Fruit fly (Drosophila melanogaster): Measurements from ENCODE around the gene CG13445.

CG13445 gene

dm6 chr3L:15826985-15827635 is 17.8 kb downstream of the CG13445 start (continued):
- TF ChIP-seq CG11247 (GFP tag; IDR thresholded peaks at IDR 0.05) = peak; percentile 39; the same call in 1 of the 2 replicates
- peak; percentile 53 for TF ChIP-seq Vsx1 (GFP tag; optimal IDR thresholded peaks at IDR 0.05)
- no peak for TF ChIP-seq Dref (GFP tag; IDR thresholded peaks at IDR 0.05)
- no peak for TF ChIP-seq pita (GFP tag; optimal IDR thresholded peaks at IDR 0.05)
- 0 out of 2 replicates have a peak, but pooled peaks have one; percentile 37 for TF ChIP-seq chm (GFP tag; IDR thresholded peaks at IDR 0.05)
- peak; percentile 38; the same call in 1 of the 2 replicates for TF ChIP-seq toy (GFP tag; IDR thresholded peaks at IDR 0.05)
- peak; percentile 88 for TF ChIP-seq Nf-YC (tag; optimal IDR thresholded peaks at IDR 0.05)
- peak in 1 of 2 experiments; percentile 67 for TF ChIP-seq insv (GFP tag; optimal IDR thresholded peaks at IDR 0.05)
- no peak for TF ChIP-seq CG8765 (GFP tag; IDR thresholded peaks at IDR 0.05)
- peak; percentile 68 for TF ChIP-seq CG14441 (GFP tag; IDR thresholded peaks at IDR 0.05)
- TF ChIP-seq CG4820 (GFP tag; optimal IDR thresholded peaks at IDR 0.05) = peak; percentile 65
- TF ChIP-seq jumu (GFP tag; optimal IDR thresholded peaks at IDR 0.05) = peak; percentile 46
- peak; percentile 61 for TF ChIP-seq slbo (GFP tag; IDR thresholded peaks at IDR 0.05)
- TF ChIP-seq CG10979 (tag; optimal IDR thresholded peaks at IDR 0.05) = peak; percentile 66
- TF ChIP-seq corto (GFP tag; optimal IDR thresholded peaks at IDR 0.05) = no peak
- TF ChIP-seq CG10267 (tag; optimal IDR thresholded peaks at IDR 0.05) = peak; percentile 66
- TF ChIP-seq crp (GFP tag; optimal IDR thresholded peaks at IDR 0.05) = peak in 1 of 2 experiments; percentile 0
- no peak for TF ChIP-seq zf30C (GFP tag; optimal IDR thresholded peaks at IDR 0.05)
- TF ChIP-seq ara (GFP tag; IDR thresholded peaks at IDR 0.05) = no peak
- TF ChIP-seq CG6272 (GFP tag; IDR thresholded peaks at IDR 0.05) = no peak
- peak; percentile 77; the same call in 2 of the 3 replicates for TF ChIP-seq CG11456 (GFP tag; IDR thresholded peaks at IDR 0.05)
- no peak for TF ChIP-seq sd (tag; optimal IDR thresholded peaks at IDR 0.05)
- no peak for TF ChIP-seq dan (GFP tag; IDR thresholded peaks at IDR 0.05)
- peak; percentile 74 for TF ChIP-seq ind (GFP tag; optimal IDR thresholded peaks at IDR 0.05)

dm6 chr3L:15832146-15832545 is 22.9 kb downstream of the CG13445 start, which contains the start of gene CG12713:
CG12713 (plus strand) TSS chr3L:15832464.
- TF ChIP-seq CG18764 (GFP tag; optimal IDR thresholded peaks at IDR 0.05) (no peak), her (GFP tag; optimal IDR thresholded peaks at IDR 0.05) (peak; percentile 13), C15 (GFP tag; IDR thresholded peaks at IDR 0.05) (no peak), MBD-R2 (GFP tag; IDR thresholded peaks at IDR 0.05) (peak; percentile 87), CG12104 (GFP tag; optimal IDR thresholded peaks at IDR 0.05) (no peak), HLHmδ (GFP tag; optimal IDR thresholded peaks at IDR 0.05) (no peak), CG6791 (GFP tag; IDR thresholded peaks at IDR 0.05; ENCODE audit: partially characterized antibody) (peak; percentile 89; the same call in 2 of the 3 replicates), CG17829 (tag; optimal IDR thresholded peaks at IDR 0.05) (peak; percentile 59), MTF-1 (GFP tag; optimal IDR thresholded peaks at IDR 0.05; ENCODE audit: borderline replicate concordance) (no peak), CG12659 (GFP tag; optimal IDR thresholded peaks at IDR 0.05) (peak; percentile 52), kay (GFP tag; optimal IDR thresholded peaks at IDR 0.05) (no peak), amos (GFP tag; IDR thresholded peaks at IDR 0.05; ENCODE audit: partially characterized antibody) (peak; percentile 86), Trl (optimal IDR thresholded peaks at IDR 0.05) (no peak), Trl (GFP tag; optimal IDR thresholded peaks at IDR 0.05) (no peak), fd64A (GFP tag; optimal IDR thresholded peaks at IDR 0.05) (no peak), sc (optimal IDR thresholded peaks at IDR 0.05) (no peak), sc (GFP tag; optimal IDR thresholded peaks at IDR 0.05) (no peak), Dll (GFP tag; IDR thresholded peaks at IDR 0.05; ENCODE audit: partially characterized antibody) (peak; percentile 83), prd (optimal IDR thresholded peaks at IDR 0.05) (no peak), prd (GFP tag; IDR thresholded peaks at IDR 0.05) (no peak), crp (GFP tag; optimal IDR thresholded peaks at IDR 0.05) (peak; percentile 84 to 97), HLH4C (GFP tag; IDR thresholded peaks at IDR 0.05; ENCODE audit: partially characterized antibody) (peak; percentile 92), CG31441 (GFP tag; IDR thresholded peaks at IDR 0.05) (peak; percentile 43; the same call in 1 of the 2 replicates), pum (GFP tag; optimal IDR thresholded peaks at IDR 0.05) (no peak), E2f1 (GFP tag; IDR thresholded peaks at IDR 0.05) (no peak), gro (GFP tag; optimal IDR thresholded peaks at IDR 0.05) (peak; percentile 6), BEAF-32 (GFP tag; optimal IDR thresholded peaks at IDR 0.05) (peak; percentile 91), nerfin-2 (GFP tag; IDR thresholded peaks at IDR 0.05; ENCODE audit: partially characterized antibody) (peak; percentile 73)
